Worm (Caenorhabditis elegans): ENCODE measurements around the gene egl-3.
A peak's percentile ranks its signal among the peaks of the same experiment; 100 is the strongest.

egl-3 gene

DNA sequence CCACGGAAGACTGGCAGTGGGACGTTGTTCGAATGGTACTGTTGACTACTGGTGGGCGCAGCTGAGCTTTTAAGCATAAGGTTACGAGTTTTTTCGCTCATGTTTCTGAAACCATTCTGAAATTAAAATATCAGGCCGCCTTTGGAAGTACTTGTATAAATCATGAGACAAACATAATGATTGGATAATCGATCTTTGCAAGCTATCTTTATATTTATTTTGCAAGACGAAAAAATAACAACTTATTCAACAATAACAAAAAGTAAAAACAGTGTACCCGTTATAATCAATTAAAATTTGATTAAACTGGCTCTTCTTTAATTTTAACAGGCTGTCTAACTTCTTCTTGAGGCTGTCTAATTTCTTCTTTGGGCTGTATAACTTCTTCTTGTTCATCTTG, 31.9 kb upstream of the egl-3 start, which contains the start of gene ZK856.16:
Gene ZK856.16, minus strand, starts transcription at position 101 of the 400 bp plus-strand sequence.
- no peak for TF ChIP-seq ces-1 (GFP tag; optimal IDR thresholded peaks at IDR 0.05)
- TF ChIP-seq irx-1 (tag; optimal IDR thresholded peaks at IDR 0.05), result no peak
- no peak for TF ChIP-seq grh-1 (GFP tag; IDR thresholded peaks at IDR 0.05)
- no peak for TF ChIP-seq elt-3 (tag; optimal IDR thresholded peaks at IDR 0.05)
- no peak for TF ChIP-seq efl-3 (GFP tag; optimal IDR thresholded peaks at IDR 0.05)
- no peak for TF ChIP-seq zip-4 (GFP tag; optimal IDR thresholded peaks at IDR 0.05)
- TF ChIP-seq mdl-1 (tag; optimal IDR thresholded peaks at IDR 0.05), result no peak
- no peak for TF ChIP-seq aha-1 (tag; optimal IDR thresholded peaks at IDR 0.05)
- TF ChIP-seq fkh-4 (tag; optimal IDR thresholded peaks at IDR 0.05; ENCODE audit: borderline replicate concordance), result no peak
- no peak for TF ChIP-seq alr-1 (tag; optimal IDR thresholded peaks at IDR 0.05; ENCODE audit: borderline replicate concordance)
- no peak for TF ChIP-seq hlh-4 (tag; optimal IDR thresholded peaks at IDR 0.05)
- no peak for TF ChIP-seq dsc-1 (tag; optimal IDR thresholded peaks at IDR 0.05)
- TF ChIP-seq C04F5.9 (tag; optimal IDR thresholded peaks at IDR 0.05), result no peak

DNA sequence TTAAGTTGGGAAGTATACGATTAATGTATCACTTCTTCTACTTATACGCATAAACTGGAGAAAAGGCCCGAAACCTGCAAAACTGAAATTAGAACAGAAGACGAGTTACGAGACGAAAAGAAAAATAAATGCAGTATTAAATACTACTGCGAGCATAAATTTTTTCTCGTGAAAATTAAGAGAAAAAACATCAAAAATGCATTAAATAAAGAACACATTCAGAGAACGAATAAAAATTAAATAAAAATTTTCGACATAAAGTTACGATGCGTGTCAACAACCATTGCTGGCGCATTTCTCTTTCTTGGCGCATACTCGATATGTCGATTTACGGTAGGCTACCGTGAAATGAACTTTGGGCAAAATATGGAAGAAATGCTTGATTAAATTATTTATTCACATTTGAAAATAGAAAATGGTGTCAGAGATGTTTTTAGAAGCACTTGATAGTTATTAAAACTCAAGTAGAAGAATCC, 31.3 kb upstream of the egl-3 start, which contains the start of the genes ZK856.19 and ZK856.11:
Gene ZK856.19, minus strand, starts transcription at position 51 of the 476 bp plus-strand sequence.
Gene ZK856.11, minus strand, starts transcription at position 76 of the 476 bp plus-strand sequence.
- TF ChIP-seq mab-9 (GFP tag; IDR thresholded peaks at IDR 0.05) (no peak), blmp-1 (tag; optimal IDR thresholded peaks at IDR 0.05) (peak; percentile 76), hlh-17 (GFP tag; optimal IDR thresholded peaks at IDR 0.05; ENCODE audit: borderline replicate concordance) (no peak), nhr-77 (tag; optimal IDR thresholded peaks at IDR 0.05) (peak; percentile 24), pag-3 (tag; optimal IDR thresholded peaks at IDR 0.05; ENCODE audit: borderline replicate concordance, insufficient read depth) (no peak), ceh-82 (tag; optimal IDR thresholded peaks at IDR 0.05) (peak; percentile 21 to 47 (median 40)), unc-62 (GFP tag; optimal IDR thresholded peaks at IDR 0.05) (no peak), ces-1 (GFP tag; optimal IDR thresholded peaks at IDR 0.05) (no peak), nhr-12 (tag; optimal IDR thresholded peaks at IDR 0.05) (no peak), nhr-76 (tag; optimal IDR thresholded peaks at IDR 0.05) (no peak), mdl-1 (tag; optimal IDR thresholded peaks at IDR 0.05) (no peak), ztf-11 (tag; optimal IDR thresholded peaks at IDR 0.05) (no peak), dpl-1 (GFP tag; optimal IDR thresholded peaks at IDR 0.05) (peak; percentile 58 to 73 (median 72)), lir-3 (tag; optimal IDR thresholded peaks at IDR 0.05; ENCODE audit: poor library complexity) (peak; percentile 50), lin-39 (tag; optimal IDR thresholded peaks at IDR 0.05) (peak; percentile 37), alr-1 (tag; optimal IDR thresholded peaks at IDR 0.05; ENCODE audit: borderline replicate concordance) (no peak), nhr-71 (tag; optimal IDR thresholded peaks at IDR 0.05) (peak; percentile 85), lin-13 (GFP tag; optimal IDR thresholded peaks at IDR 0.05) (peak; percentile 1), unc-130 (tag; optimal IDR thresholded peaks at IDR 0.05) (peak; percentile 60), ceh-88 (GFP tag; IDR thresholded peaks at IDR 0.05) (no peak), unc-98 (GFP tag; IDR thresholded peaks at IDR 0.05) (no peak), skn-1 (tag; optimal IDR thresholded peaks at IDR 0.05) (peak; percentile 37), sox-4 (tag; optimal IDR thresholded peaks at IDR 0.05) (peak; percentile 0), ama-1 (optimal IDR thresholded peaks at IDR 0.05) (peak; percentile 6), hlh-4 (tag; optimal IDR thresholded peaks at IDR 0.05) (no peak), sup-37 (GFP tag; optimal IDR thresholded peaks at IDR 0.05) (no peak), unc-30 (tag; optimal IDR thresholded peaks at IDR 0.05) (no peak), hpl-2 (GFP tag; optimal IDR thresholded peaks at IDR 0.05) (no peak), rnt-1 (tag; optimal IDR thresholded peaks at IDR 0.05) (peak; percentile 70), nhr-85 (tag) (peak; percentile 86), egl-27 (tag; optimal IDR thresholded peaks at IDR 0.05) (no peak), nhr-84 (tag; optimal IDR thresholded peaks at IDR 0.05) (no peak), nhr-20 (tag; optimal IDR thresholded peaks at IDR 0.05) (peak; percentile 78), nhr-47 (tag; optimal IDR thresholded peaks at IDR 0.05) (peak; percentile 83), elt-2 (tag; optimal IDR thresholded peaks at IDR 0.05) (peak; percentile 31), efl-3 (GFP tag; optimal IDR thresholded peaks at IDR 0.05) (no peak), pqm-1 (tag; optimal IDR thresholded peaks at IDR 0.05) (no peak), snpc-4 (tag; optimal IDR thresholded peaks at IDR 0.05) (peak; percentile 69), zip-4 (GFP tag; optimal IDR thresholded peaks at IDR 0.05) (peak; percentile 4), nhr-19 (GFP tag; conservative IDR thresholded peaks at IDR 0.05) (peak; percentile 75), C04F5.9 (tag; optimal IDR thresholded peaks at IDR 0.05) (no peak), unc-86 (tag; optimal IDR thresholded peaks at IDR 0.05) (peak; percentile 54), ztf-4 (tag; optimal IDR thresholded peaks at IDR 0.05) (no peak), elt-3 (tag; optimal IDR thresholded peaks at IDR 0.05) (peak in 2 of 6 experiments; percentile 2 to 18)

Measured in whole organism, L1 larva.